Fruit fly (Drosophila melanogaster): ENCODE data around the gene CG43083.

Gene CG43083

DNA sequence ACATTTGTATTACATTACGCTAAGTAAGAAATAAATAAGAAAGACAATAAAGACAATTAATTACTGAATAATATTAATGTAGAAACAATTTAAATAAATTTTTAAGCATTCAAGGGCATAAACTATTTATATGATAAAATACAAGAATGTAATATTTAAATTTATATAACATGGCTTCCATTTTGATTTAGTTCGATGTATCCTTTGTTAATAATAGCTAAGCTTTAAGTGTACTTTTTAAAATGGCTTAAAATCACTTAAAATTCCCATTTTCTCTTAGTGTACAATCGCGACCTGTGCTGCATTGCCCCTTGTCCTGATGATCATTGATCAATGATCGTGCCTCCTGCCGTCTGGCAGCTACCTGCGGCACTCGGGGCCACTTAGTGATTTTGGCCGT is 22.1 kb downstream of the CG43083 start (continued):
- TF ChIP-seq ERR (GFP tag; optimal IDR thresholded peaks at IDR 0.05): no peak
- TF ChIP-seq dmrt11E (tag; optimal IDR thresholded peaks at IDR 0.05): peak; percentile 86
- no peak for TF ChIP-seq pita (GFP tag; optimal IDR thresholded peaks at IDR 0.05)
- peak; percentile 56 for TF ChIP-seq CG8924 (tag; optimal IDR thresholded peaks at IDR 0.05)
- TF ChIP-seq Nf-YB (GFP tag; optimal IDR thresholded peaks at IDR 0.05): peak; percentile 5
- no peak for TF ChIP-seq HLH54F (GFP tag; optimal IDR thresholded peaks at IDR 0.05)
- TF ChIP-seq CG7963 (GFP tag; IDR thresholded peaks at IDR 0.05; ENCODE audit: partially characterized antibody): no peak
- no peak for TF ChIP-seq bbx (GFP tag; IDR thresholded peaks at IDR 0.05; ENCODE audit: partially characterized antibody)
- no peak for TF ChIP-seq CG4360 (GFP tag; IDR thresholded peaks at IDR 0.05)
- no peak for TF ChIP-seq Eip74EF (GFP tag; optimal IDR thresholded peaks at IDR 0.05)
- no peak for TF ChIP-seq row (GFP tag; IDR thresholded peaks at IDR 0.05)
- TF ChIP-seq Sox102F (GFP tag; optimal IDR thresholded peaks at IDR 0.05): no peak
- TF ChIP-seq Meics (GFP tag; optimal IDR thresholded peaks at IDR 0.05): no peak
- TF ChIP-seq HLHmδ (GFP tag; optimal IDR thresholded peaks at IDR 0.05): no peak
- TF ChIP-seq pho (GFP tag; optimal IDR thresholded peaks at IDR 0.05): no peak
- TF ChIP-seq CG10431 (GFP tag; optimal IDR thresholded peaks at IDR 0.05): no peak
- TF ChIP-seq CG6765 (GFP tag; optimal IDR thresholded peaks at IDR 0.05): no peak
- TF ChIP-seq Kr (GFP tag; optimal IDR thresholded peaks at IDR 0.05): no peak
- TF ChIP-seq twi (tag; optimal IDR thresholded peaks at IDR 0.05): peak; percentile 4
- TF ChIP-seq CG2712 (tag; optimal IDR thresholded peaks at IDR 0.05): peak; percentile 74
- TF ChIP-seq Blimp-1 (GFP tag; optimal IDR thresholded peaks at IDR 0.05): no peak
- no peak for TF ChIP-seq CG5180 (GFP tag; optimal IDR thresholded peaks at IDR 0.05)
- no peak for TF ChIP-seq z (GFP tag; IDR thresholded peaks at IDR 0.05)
- TF ChIP-seq CG8281 (tag; optimal IDR thresholded peaks at IDR 0.05): no peak
- TF ChIP-seq lab (GFP tag; optimal IDR thresholded peaks at IDR 0.05): no peak
- no peak for TF ChIP-seq jing (GFP tag; optimal IDR thresholded peaks at IDR 0.05)
- TF ChIP-seq Fer2 (tag; optimal IDR thresholded peaks at IDR 0.05): no peak
- TF ChIP-seq CG7745 (tag; optimal IDR thresholded peaks at IDR 0.05): no peak
- no peak for TF ChIP-seq CG3847 (GFP tag; IDR thresholded peaks at IDR 0.05)
- no peak for TF ChIP-seq CG13296 (GFP tag; optimal IDR thresholded peaks at IDR 0.05)
- no peak for TF ChIP-seq CG2889 (GFP tag; IDR thresholded peaks at IDR 0.05)
- TF ChIP-seq disco-r (GFP tag; optimal IDR thresholded peaks at IDR 0.05): no peak
- TF ChIP-seq CG15011 (GFP tag; optimal IDR thresholded peaks at IDR 0.05): no peak

DNA sequence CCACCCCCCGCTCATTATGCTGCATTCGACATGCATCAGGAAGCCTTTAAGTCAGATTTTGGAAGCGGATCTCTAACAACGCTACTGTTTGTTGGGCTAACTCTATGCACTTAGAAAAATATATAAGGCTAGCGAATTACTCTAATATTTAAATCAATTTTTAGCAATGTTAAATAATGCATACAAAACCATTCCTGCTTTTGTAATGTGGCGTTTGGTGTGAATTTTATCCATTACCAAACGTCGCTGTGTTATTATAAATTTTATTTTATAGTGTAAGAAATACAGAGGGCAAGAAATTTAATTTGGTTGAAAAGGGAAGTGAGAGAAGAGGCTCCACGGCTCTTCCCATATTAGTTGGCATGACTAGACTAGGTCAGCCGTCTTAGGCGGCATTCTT is 24.4 kb downstream of the CG43083 start:
- TF ChIP-seq lola (GFP tag; optimal IDR thresholded peaks at IDR 0.05) (peak in 1 of 3 experiments; percentile 77), CG14710 (tag; optimal IDR thresholded peaks at IDR 0.05) (peak; percentile 55), H2.0 (GFP tag; IDR thresholded peaks at IDR 0.05) (no peak), Ets65A (GFP tag) (peak; percentile 92), CG6813 (GFP tag; optimal IDR thresholded peaks at IDR 0.05) (no peak), Blimp-1 (GFP tag; optimal IDR thresholded peaks at IDR 0.05) (peak; percentile 36), C15 (GFP tag; IDR thresholded peaks at IDR 0.05) (no peak), Chrac-16 (GFP tag; optimal IDR thresholded peaks at IDR 0.05) (peak; percentile 30), sens (GFP tag) (peak; percentile 87), kni (GFP tag; optimal IDR thresholded peaks at IDR 0.05) (no peak), CG1529 (GFP tag; optimal IDR thresholded peaks at IDR 0.05) (peak; percentile 13), az2 (GFP tag; optimal IDR thresholded peaks at IDR 0.05) (peak; percentile 43), Hsf (GFP tag; optimal IDR thresholded peaks at IDR 0.05) (peak; percentile 34), CG1602 (GFP tag; optimal IDR thresholded peaks at IDR 0.05) (peak; percentile 15), ham (GFP tag; IDR thresholded peaks at IDR 0.05) (no peak), nmo (GFP tag; optimal IDR thresholded peaks at IDR 0.05) (peak; percentile 59), chinmo (GFP tag; IDR thresholded peaks at IDR 0.05; ENCODE audit: partially characterized antibody) (no peak), ap (GFP tag; IDR thresholded peaks at IDR 0.05) (no peak), Ssrp (tag; optimal IDR thresholded peaks at IDR 0.05) (peak; percentile 48), trh (GFP tag; optimal IDR thresholded peaks at IDR 0.05) (no peak)
